Worm (Caenorhabditis elegans) whole organism, young adult: ENCODE measurements around the gene Y54E2A.9.

Experiments
- B0261.1 ChIP-seq: sonication (generic microtip); optimal IDR thresholded peaks from 2 replicates; lab custom pipeline; 2016; ENCODE audit warnings: mild to moderate bottlenecking, missing genetic modification characterization, moderate library complexity, missing compliant biosample characterization
- C17E4.6 ChIP-seq: fragments of 200-800 bp; sonication (Bioruptor generic); IDR thresholded peaks from 2 replicates; pipeline ENCODE4 v1.3.6; 2022; ENCODE audit warnings: missing genetic modification reagents, missing genetic modification characterization, missing compliant biosample characterization
- D2030.7 ChIP-seq: fragments of 200-800 bp; sonication (Bioruptor generic); IDR thresholded peaks from 2 replicates; pipeline ENCODE4 v1.3.6; 2022; ENCODE audit warnings: missing genetic modification reagents, missing genetic modification characterization, missing compliant biosample characterization
- F22D6.2 ChIP-seq: sonication (generic microtip); optimal IDR thresholded peaks from 2 replicates; lab custom pipeline; 2016; ENCODE audit warnings: mild to moderate bottlenecking, missing genetic modification characterization, missing compliant biosample characterization
- F23B12.7 ChIP-seq: sonication (generic microtip); optimal IDR thresholded peaks from 2 replicates; lab custom pipeline; 2017; ENCODE audit warnings: missing genetic modification characterization, mild to moderate bottlenecking, missing compliant biosample characterization, antibody characterized with exemption, moderate library complexity; ENCODE audit not compliant: insufficient read depth
- F49E8.2 ChIP-seq: sonication (generic microtip); optimal IDR thresholded peaks from 3 replicates; lab custom pipeline; 2017; ENCODE audit warnings: missing genetic modification characterization, mild to moderate bottlenecking, missing compliant biosample characterization, antibody characterized with exemption, moderate library complexity; ENCODE audit not compliant: insufficient read depth
- F52B5.7 ChIP-seq: sonication (generic microtip); optimal IDR thresholded peaks from 2 replicates; lab custom pipeline; 2016; ENCODE audit warnings: mild to moderate bottlenecking, missing genetic modification characterization, missing compliant biosample characterization
- K11D2.4 ChIP-seq: fragments of 200-800 bp; sonication (Bioruptor generic); IDR thresholded peaks from 2 replicates; pipeline ENCODE4 v1.3.6; 2022; ENCODE audit warnings: missing genetic modification reagents, missing genetic modification characterization, missing compliant biosample characterization
- K12H6.12 ChIP-seq: fragments of 200-800 bp; sonication (Bioruptor generic); optimal IDR thresholded peaks from 2 replicates; lab custom pipeline; 2018; ENCODE audit warnings: mild to moderate bottlenecking, missing genetic modification characterization, missing compliant biosample characterization
- T26A5.8 ChIP-seq: sonication (generic microtip); optimal IDR thresholded peaks from 2 replicates; lab custom pipeline; 2016; ENCODE audit warnings: missing genetic modification characterization, missing compliant biosample characterization
- Y67H2A.10 ChIP-seq: fragments of 200-800 bp; sonication (Bioruptor generic); conservative IDR thresholded peaks from 2 replicates; pipeline ENCODE4 v1.3.6; 2022; ENCODE audit warnings: missing genetic modification reagents, missing genetic modification characterization, missing compliant biosample characterization
- aptf-2 ChIP-seq: fragments of 200-800 bp; sonication (Bioruptor generic); conservative IDR thresholded peaks from 2 replicates; pipeline ENCODE4 v1.3.6; 2022; ENCODE audit warnings: missing genetic modification reagents, missing genetic modification characterization, missing compliant biosample characterization
- aptf-3 ChIP-seq: fragments of 200-800 bp; sonication (Bioruptor generic); IDR thresholded peaks from 2 replicates; pipeline ENCODE4 v1.3.6; 2022; ENCODE audit warnings: missing genetic modification characterization, missing compliant biosample characterization
- attf-5 ChIP-seq: fragments of 200-800 bp; sonication (Bioruptor generic); optimal IDR thresholded peaks from 2 replicates; lab custom pipeline; 2018; ENCODE audit warnings: mild to moderate bottlenecking, missing genetic modification characterization, missing compliant biosample characterization
- bed-1 ChIP-seq: fragments of 200-800 bp; sonication (Bioruptor generic); IDR thresholded peaks from 2 replicates; pipeline ENCODE4 v1.3.6; 2022; ENCODE audit warnings: missing genetic modification reagents, missing genetic modification characterization, missing compliant biosample characterization
- bed-2 ChIP-seq: fragments of 200-800 bp; sonication (Bioruptor generic); IDR thresholded peaks from 2 replicates; pipeline ENCODE4 v1.3.6; 2022; ENCODE audit warnings: missing genetic modification reagents, missing genetic modification characterization, missing compliant biosample characterization
- ceh-27 ChIP-seq: fragments of 200-800 bp; sonication (Bioruptor generic); optimal IDR thresholded peaks from 2 replicates; lab custom pipeline; 2018; ENCODE audit warnings: mild to moderate bottlenecking, missing genetic modification characterization, moderate library complexity, missing compliant biosample characterization
- ceh-79 ChIP-seq: sonication (generic microtip); optimal IDR thresholded peaks from 2 replicates; lab custom pipeline; 2017; ENCODE audit warnings: mild to moderate bottlenecking, missing genetic modification characterization, missing compliant biosample characterization
- die-1 ChIP-seq: sonication (generic microtip); optimal IDR thresholded peaks from 2 replicates; lab custom pipeline; 2016; ENCODE audit warnings: missing genotype, mild to moderate bottlenecking, missing genetic modification characterization, missing compliant biosample characterization
- efl-1 ChIP-seq: fragments of 150-350 bp; optimal IDR thresholded peaks from 2 replicates; lab custom pipeline; 2014; ENCODE audit warnings: missing biosample characterization, missing genetic modification reagents, missing genetic modification characterization
- him-1 ChIP-seq: sonication (generic microtip); optimal IDR thresholded peaks from 2 replicates; lab custom pipeline; 2016; ENCODE audit warnings: missing genotype, missing genetic modification reagents, missing genetic modification characterization, missing compliant biosample characterization
- hlh-12 ChIP-seq: sonication (generic microtip); optimal IDR thresholded peaks from 2 replicates; lab custom pipeline; 2016; ENCODE audit warnings: missing genetic modification characterization, missing compliant biosample characterization
- hlh-26 ChIP-seq: fragments of 200-800 bp; sonication (Bioruptor generic); conservative IDR thresholded peaks from 2 replicates; pipeline ENCODE4 v1.3.6; 2022; ENCODE audit warnings: missing genetic modification reagents, missing genetic modification characterization, missing compliant biosample characterization
- hmg-1.2 ChIP-seq: fragments of 200-800 bp; sonication (Bioruptor generic); IDR thresholded peaks from 2 replicates; pipeline ENCODE4 v1.3.6; 2022; ENCODE audit warnings: missing genetic modification reagents, missing genetic modification characterization, missing compliant biosample characterization
- hsf-1 ChIP-seq: fragments of 200-800 bp; sonication (Bioruptor generic); IDR thresholded peaks from 2 replicates; pipeline ENCODE4 v1.3.6; 2022; ENCODE audit warnings: missing genetic modification reagents, missing genetic modification characterization, missing compliant biosample characterization
- let-607 ChIP-seq, 2 experiments: fragments of 200-800 bp in 1 of 2; sonication (Bioruptor generic) in 1 of 2; sonication (generic microtip) in 1 of 2; optimal IDR thresholded peaks; 2 replicates each; lab custom pipeline; 2016 to 2018; ENCODE audit warnings: mild to moderate bottlenecking in 2 of 2, missing compliant biosample characterization in 2 of 2, missing genetic modification characterization in 2 of 2, moderate library complexity in 2 of 2, missing genotype in 1 of 2
- lsl-1 ChIP-seq: fragments of 200-800 bp; sonication (Bioruptor generic); optimal IDR thresholded peaks from 2 replicates; lab custom pipeline; 2018; ENCODE audit warnings: mild to moderate bottlenecking, missing genetic modification characterization, moderate library complexity, missing compliant biosample characterization
- lsy-27 ChIP-seq: sonication (generic microtip); optimal IDR thresholded peaks from 2 replicates; lab custom pipeline; 2017; ENCODE audit warnings: missing genetic modification characterization, mild to moderate bottlenecking, missing compliant biosample characterization, antibody characterized with exemption, missing genotype, borderline replicate concordance; ENCODE audit not compliant: insufficient read depth
- mel-28 ChIP-seq: sonication (generic microtip); optimal IDR thresholded peaks from 2 replicates; lab custom pipeline; 2016; ENCODE audit warnings: borderline replicate concordance, mild to moderate bottlenecking, missing genetic modification characterization, missing compliant biosample characterization
- mes-4 ChIP-seq: sonication (generic microtip); optimal IDR thresholded peaks from 2 replicates; lab custom pipeline; 2016; ENCODE audit warnings: missing genotype, missing genetic modification characterization, missing compliant biosample characterization
- nfya-2 ChIP-seq: fragments of 200-800 bp; sonication (Bioruptor generic); IDR thresholded peaks from 2 replicates; pipeline ENCODE4 v1.3.6; 2022; ENCODE audit warnings: missing genetic modification reagents, missing genetic modification characterization, missing compliant biosample characterization
- nfyb-1 ChIP-seq: fragments of 200-800 bp; sonication (Bioruptor generic); IDR thresholded peaks from 2 replicates; pipeline ENCODE4 v1.3.6; 2022; ENCODE audit warnings: missing genetic modification reagents, missing genetic modification characterization, missing compliant biosample characterization
- nhr-179 ChIP-seq: sonication (generic microtip); optimal IDR thresholded peaks from 2 replicates; lab custom pipeline; 2016; ENCODE audit warnings: mild to moderate bottlenecking, missing genetic modification characterization, missing compliant biosample characterization
- nhr-80 ChIP-seq: sonication (generic microtip); optimal IDR thresholded peaks from 2 replicates; lab custom pipeline; 2016; ENCODE audit warnings: missing genetic modification characterization, missing compliant biosample characterization
- nhr-90 ChIP-seq: sonication (generic microtip); optimal IDR thresholded peaks from 2 replicates; lab custom pipeline; 2016; ENCODE audit warnings: missing genotype, mild to moderate bottlenecking, missing genetic modification characterization, missing compliant biosample characterization
- pbrm-1 ChIP-seq: fragments of 200-800 bp; sonication (Bioruptor generic); IDR thresholded peaks from 2 replicates; pipeline ENCODE4 v1.3.6; 2022; ENCODE audit warnings: missing genetic modification reagents, missing genetic modification characterization, missing compliant biosample characterization
- pha-4 ChIP-seq: fragments of 150-350 bp; sonication (generic microtip); optimal IDR thresholded peaks from 2 replicates; lab custom pipeline; 2014; ENCODE audit warnings: missing biosample characterization, missing genetic modification reagents, missing genetic modification characterization
- rcor-1 ChIP-seq: fragments of 200-800 bp; sonication (Bioruptor generic); IDR thresholded peaks from 2 replicates; pipeline ENCODE4 v1.3.6; 2022; ENCODE audit warnings: missing genetic modification reagents, missing genetic modification characterization, missing compliant biosample characterization
- sea-2 ChIP-seq: fragments of 200-800 bp; sonication (Bioruptor generic); IDR thresholded peaks from 2 replicates; pipeline ENCODE4 v1.3.6; 2022; ENCODE audit warnings: missing genetic modification characterization, missing compliant biosample characterization
- snpc-4 ChIP-seq, 5 experiments: fragments of 150-350 bp in 1 of 5; sonication (generic microtip) in 4 of 5; optimal IDR thresholded peaks; 2 replicates each; lab custom pipeline; 2014 to 2018; ENCODE audit warnings: missing genetic modification characterization in 5 of 5, missing biosample characterization in 3 of 5, antibody characterized with exemption in 2 of 5, mild to moderate bottlenecking in 2 of 5, missing compliant biosample characterization in 2 of 5, missing genotype in 2 of 5, moderate library complexity in 2 of 5, missing genetic modification reagents in 1 of 5
- somi-1 ChIP-seq: fragments of 200-800 bp; sonication (Bioruptor generic); optimal IDR thresholded peaks from 2 replicates; lab custom pipeline; 2018; ENCODE audit warnings: mild to moderate bottlenecking, missing genetic modification characterization, missing compliant biosample characterization
- tbx-9 ChIP-seq: sonication (generic microtip); optimal IDR thresholded peaks from 2 replicates; lab custom pipeline; 2016; ENCODE audit warnings: borderline replicate concordance, missing genetic modification characterization, inconsistent platforms, missing compliant biosample characterization
- unc-130 ChIP-seq: sonication (generic microtip); optimal IDR thresholded peaks from 2 replicates; lab custom pipeline; 2016; ENCODE audit warnings: missing genetic modification reagents, missing genetic modification characterization, missing compliant biosample characterization
- xnd-1 ChIP-seq: sonication (generic microtip); optimal IDR thresholded peaks from 2 replicates; lab custom pipeline; 2016; ENCODE audit warnings: missing genotype, missing genetic modification reagents, missing genetic modification characterization, missing compliant biosample characterization
- ztf-22 ChIP-seq: fragments of 200-800 bp; sonication (Bioruptor generic); optimal IDR thresholded peaks from 2 replicates; lab custom pipeline; 2018; ENCODE audit warnings: mild to moderate bottlenecking, missing genetic modification characterization, moderate library complexity, missing compliant biosample characterization
- ztf-6 ChIP-seq: fragments of 200-800 bp; sonication (Bioruptor generic); IDR thresholded peaks from 2 replicates; pipeline ENCODE4 v1.3.6; 2022; ENCODE audit warnings: missing genetic modification reagents, missing genetic modification characterization, missing compliant biosample characterization

The Y54E2A.9 gene

DNA sequence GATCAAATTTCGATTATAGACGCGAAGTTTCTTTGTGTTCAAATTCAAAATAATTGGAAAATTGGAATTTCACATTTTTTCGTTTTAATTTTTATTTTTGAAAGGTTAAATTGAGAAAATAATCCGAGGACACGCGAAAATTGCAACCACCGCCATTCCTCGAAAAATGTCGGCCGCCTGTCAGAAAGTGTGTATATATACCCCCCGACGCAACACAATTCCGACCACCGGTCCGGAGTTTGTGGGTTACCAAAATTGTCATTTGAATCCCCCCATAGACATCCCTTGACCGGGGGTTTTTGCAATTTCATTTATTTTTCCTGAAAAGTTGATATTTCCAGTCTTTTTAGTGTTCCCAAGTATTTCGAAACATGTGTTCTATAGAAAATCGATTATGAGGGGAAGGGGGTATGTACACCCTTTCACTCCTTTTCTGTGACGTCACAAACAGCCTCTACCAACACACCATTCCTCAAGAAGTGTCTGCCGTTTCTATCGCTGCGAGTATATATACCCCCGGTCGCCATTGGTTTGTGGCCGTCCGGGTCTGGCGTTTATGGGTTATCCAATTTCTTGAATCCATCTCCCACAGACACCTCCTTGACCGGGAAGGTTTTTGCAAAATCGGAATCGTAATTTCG lies 18.6 kb upstream of the Y54E2A.9 start, which contains the start of gene W01D2.3 (continued):
- TF ChIP-seq mel-28 (tag; lab: Kevin White, UChicago): peak; percentile 58
- no peak for TF ChIP-seq efl-1
- TF ChIP-seq mes-4: no peak
- no peak for TF ChIP-seq nhr-179 (tag; lab: Kevin White, UChicago)
- no peak for TF ChIP-seq C17E4.6
- no peak for TF ChIP-seq Y67H2A.10 (GFP tag; lab: Robert Waterston, UW)
- peak; percentile 21 for TF ChIP-seq ztf-22
- peak; percentile 39; the same call in 1 of the 2 replicates for TF ChIP-seq D2030.7
- TF ChIP-seq T26A5.8 (tag; lab: Kevin White, UChicago): no peak
- TF ChIP-seq ceh-79 (tag; lab: Kevin White, UChicago): no peak
- TF ChIP-seq K12H6.12: peak; percentile 59
- TF ChIP-seq ztf-6 (GFP tag; lab: Robert Waterston, UW): no peak
- peak; percentile 60; the same call in 1 of the 2 replicates for TF ChIP-seq hmg-1.2 (GFP tag; lab: Robert Waterston, UW)
- peak; percentile 20 for TF ChIP-seq unc-130 (GFP tag; lab: Kevin White, UChicago)
- peak; percentile 16 for TF ChIP-seq attf-5 (GFP tag; lab: Kevin White, UChicago)
- no peak for TF ChIP-seq K11D2.4 (GFP tag; lab: Robert Waterston, UW)
- no peak for TF ChIP-seq nfya-2
- TF ChIP-seq let-607 (tag; optimal IDR thresholded peaks at IDR 0.05; lab: Kevin White, UChicago): peak; percentile 36 to 68
- 0 out of 2 replicates have a peak, but pooled peaks have one; percentile 19 for TF ChIP-seq bed-1 (GFP tag; lab: Robert Waterston, UW)
- peak; percentile 56 for TF ChIP-seq somi-1 (GFP tag; lab: Kevin White, UChicago)
- TF ChIP-seq tbx-9 (tag; lab: Kevin White, UChicago): no peak
- TF ChIP-seq hlh-12: no peak
- TF ChIP-seq die-1 (tag; lab: Kevin White, UChicago): peak; percentile 2
- TF ChIP-seq bed-2: 0 out of 2 replicates have a peak, but pooled peaks have one; percentile 6
- TF ChIP-seq F49E8.2: no peak
- TF ChIP-seq hsf-1 (GFP tag; lab: Robert Waterston, UW): 0 out of 2 replicates have a peak, but pooled peaks have one; percentile 22
- TF ChIP-seq lsl-1 (GFP tag; lab: Kevin White, UChicago): peak; percentile 11
- TF ChIP-seq nhr-90: peak; percentile 30
- TF ChIP-seq hlh-26: no peak
- TF ChIP-seq aptf-2 (GFP tag; lab: Robert Waterston, UW): no peak
- no peak for TF ChIP-seq him-1 (tag; lab: Kevin White, UChicago)
- TF ChIP-seq F23B12.7 (tag; lab: Kevin White, UChicago): peak; percentile 84
- peak; percentile 52 for TF ChIP-seq ceh-27
- TF ChIP-seq lsy-27 (tag; lab: Kevin White, UChicago): no peak
- TF ChIP-seq xnd-1 (tag; lab: Kevin White, UChicago): peak; percentile 39
- peak; percentile 47; the same call in 1 of the 2 replicates for TF ChIP-seq pbrm-1
- TF ChIP-seq sea-2 (GFP tag; lab: Robert Waterston, UW): no peak
- peak; percentile 62 for TF ChIP-seq F52B5.7 (tag; lab: Kevin White, UChicago)
- no peak for TF ChIP-seq pha-4
- TF ChIP-seq aptf-3 (GFP tag; lab: Robert Waterston, UW): no peak
- peak; percentile 96 for TF ChIP-seq snpc-4 (GFP tag; optimal IDR thresholded peaks at IDR 0.05; lab: Kevin White, UChicago)
- peak; percentile 98 to 100 (median 99) for TF ChIP-seq snpc-4 (tag; optimal IDR thresholded peaks at IDR 0.05; lab: Kevin White, UChicago)
- TF ChIP-seq nfyb-1 (GFP tag; lab: Robert Waterston, UW): peak; percentile 82
- TF ChIP-seq nhr-80 (tag; lab: Kevin White, UChicago): no peak
- peak; percentile 69 for TF ChIP-seq B0261.1 (tag; lab: Kevin White, UChicago)
- peak; percentile 23 for TF ChIP-seq F22D6.2 (tag; lab: Kevin White, UChicago)
- TF ChIP-seq rcor-1: 0 out of 2 replicates have a peak, but pooled peaks have one; percentile 10
